Worm (Caenorhabditis elegans): ENCODE measurements around the gene clec-245.

DNA sequence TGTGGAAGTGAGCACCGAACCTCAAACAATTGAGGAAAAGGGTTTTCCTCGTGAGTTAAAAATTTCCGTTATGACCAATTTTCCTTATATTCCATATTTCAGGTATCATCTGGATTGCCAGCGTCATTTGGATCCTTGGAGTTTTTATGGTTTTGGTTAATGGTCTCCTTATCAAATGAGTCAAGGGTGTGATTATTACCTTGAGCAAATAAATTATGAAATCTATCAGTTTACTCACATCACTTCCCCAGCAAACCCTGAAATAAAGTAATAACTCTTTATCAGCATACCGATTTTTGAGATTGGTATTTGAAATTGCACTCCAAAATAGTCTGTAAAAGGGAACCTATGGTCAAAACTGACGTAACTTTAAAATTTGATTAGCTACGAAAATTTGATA is 43.8 kb downstream of the clec-245 start:
- TF ChIP-seq nfya-1 (tag; optimal IDR thresholded peaks at IDR 0.05; ENCODE audit: insufficient read depth) (no peak), nhr-76 (tag; optimal IDR thresholded peaks at IDR 0.05) (no peak), unc-39 (tag; optimal IDR thresholded peaks at IDR 0.05) (no peak), ceh-82 (tag; optimal IDR thresholded peaks at IDR 0.05) (no peak), mdl-1 (tag; optimal IDR thresholded peaks at IDR 0.05) (no peak), nhr-11 (tag; optimal IDR thresholded peaks at IDR 0.05) (no peak), lin-39 (tag; optimal IDR thresholded peaks at IDR 0.05) (no peak), skn-1 (tag; optimal IDR thresholded peaks at IDR 0.05) (no peak), ceh-28 (tag; optimal IDR thresholded peaks at IDR 0.05) (no peak), lin-15B (tag; optimal IDR thresholded peaks at IDR 0.05) (no peak), ztf-11 (tag; optimal IDR thresholded peaks at IDR 0.05) (no peak), aly-2 (tag; optimal IDR thresholded peaks at IDR 0.05) (no peak), ceh-16 (tag; optimal IDR thresholded peaks at IDR 0.05) (no peak), nhr-77 (tag; optimal IDR thresholded peaks at IDR 0.05) (no peak)

Measured in whole organism, L3 larva.